Fruit fly (Drosophila melanogaster): ENCODE results near the gene CTCF.
A peak's percentile ranks its signal among the peaks of the same experiment; 100 is the strongest.

Gene CTCF

DNA sequence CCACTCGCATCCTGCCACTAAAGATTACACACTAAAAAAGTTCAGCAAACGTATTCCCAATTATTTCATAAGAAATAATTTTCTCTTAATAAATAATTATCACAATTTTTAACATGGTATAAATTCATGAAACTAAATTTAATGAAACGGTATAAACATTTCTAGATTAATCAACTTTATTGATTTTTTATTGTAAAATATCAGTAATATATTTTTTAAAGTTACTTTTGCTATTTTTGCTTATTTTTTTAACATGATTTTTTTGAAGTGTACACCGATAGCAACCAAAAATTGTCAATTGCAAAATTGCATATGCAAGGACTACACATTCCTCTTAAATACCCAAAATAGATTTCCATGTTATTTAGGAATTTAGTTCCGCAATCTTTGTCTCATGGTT is 42.4 kb downstream of the CTCF start (continued):
- no peak for TF ChIP-seq CG10267 (tag; optimal IDR thresholded peaks at IDR 0.05)
- TF ChIP-seq CG17186 (GFP tag; optimal IDR thresholded peaks at IDR 0.05), result no peak
- TF ChIP-seq CG34224 (GFP tag; IDR thresholded peaks at IDR 0.05; ENCODE audit: partially characterized antibody), result no peak
- no peak for TF ChIP-seq CG33557 (GFP tag; optimal IDR thresholded peaks at IDR 0.05)
- no peak for TF ChIP-seq HLH54F (GFP tag; optimal IDR thresholded peaks at IDR 0.05)
- TF ChIP-seq HHEX (GFP tag; optimal IDR thresholded peaks at IDR 0.05), result no peak
- no peak for TF ChIP-seq Eip74EF (GFP tag; optimal IDR thresholded peaks at IDR 0.05)
- no peak for TF ChIP-seq lbe (GFP tag; optimal IDR thresholded peaks at IDR 0.05)
- TF ChIP-seq bcd (GFP tag; optimal IDR thresholded peaks at IDR 0.05), result no peak
- TF ChIP-seq dm (GFP tag; optimal IDR thresholded peaks at IDR 0.05), result no peak
- no peak for TF ChIP-seq CG6854 (GFP tag; optimal IDR thresholded peaks at IDR 0.05)
- TF ChIP-seq Lpt (GFP tag; optimal IDR thresholded peaks at IDR 0.05), result no peak
- TF ChIP-seq CG17612 (GFP tag; IDR thresholded peaks at IDR 0.05), result no peak
- peak; percentile 49 for TF ChIP-seq CG11504 (tag; optimal IDR thresholded peaks at IDR 0.05)
- TF ChIP-seq tx (GFP tag; optimal IDR thresholded peaks at IDR 0.05), result no peak
- TF ChIP-seq grau (tag; optimal IDR thresholded peaks at IDR 0.05), result peak; percentile 4
- no peak for TF ChIP-seq eyg (GFP tag; optimal IDR thresholded peaks at IDR 0.05)
- TF ChIP-seq CG16779 (GFP tag; IDR thresholded peaks at IDR 0.05), result no peak
- TF ChIP-seq dmrt99B (tag; optimal IDR thresholded peaks at IDR 0.05), result peak; percentile 45
- no peak for TF ChIP-seq ranshi (GFP tag; IDR thresholded peaks at IDR 0.05)
- TF ChIP-seq CG9609 (GFP tag; optimal IDR thresholded peaks at IDR 0.05), result no peak
- TF ChIP-seq CG13424 (tag; optimal IDR thresholded peaks at IDR 0.05), result no peak
- no peak for TF ChIP-seq hbn (GFP tag; IDR thresholded peaks at IDR 0.05; ENCODE audit: partially characterized antibody)
- TF ChIP-seq cwo (GFP tag; optimal IDR thresholded peaks at IDR 0.05), result peak; percentile 5
- no peak for TF ChIP-seq CG1832 (GFP tag; optimal IDR thresholded peaks at IDR 0.05)
- no peak for TF ChIP-seq Spps (tag; optimal IDR thresholded peaks at IDR 0.05)
- TF ChIP-seq Hr51 (GFP tag; optimal IDR thresholded peaks at IDR 0.05), result peak in 1 of 2 experiments; percentile 41
- no peak for TF ChIP-seq rib (GFP tag; IDR thresholded peaks at IDR 0.05)
- TF ChIP-seq CG31441 (GFP tag; IDR thresholded peaks at IDR 0.05), result 0 out of 2 replicates have a peak, but pooled peaks have one; percentile 14
- TF ChIP-seq CG3726 (GFP tag; IDR thresholded peaks at IDR 0.05), result no peak

dm6 chr3L:7313559-7314132 is 42.9 kb downstream of the CTCF start:
- TF ChIP-seq pita (GFP tag; optimal IDR thresholded peaks at IDR 0.05), result no peak
- TF ChIP-seq rib (GFP tag; IDR thresholded peaks at IDR 0.05), result no peak
- TF ChIP-seq CG14667 (GFP tag; IDR thresholded peaks at IDR 0.05), result no peak
- TF ChIP-seq tna (GFP tag; IDR thresholded peaks at IDR 0.05; ENCODE audit: partially characterized antibody), result no peak
- peak; percentile 4 for TF ChIP-seq cg (GFP tag; optimal IDR thresholded peaks at IDR 0.05)
- TF ChIP-seq mirr (GFP tag; optimal IDR thresholded peaks at IDR 0.05), result no peak
- TF ChIP-seq CG17385 (GFP tag; optimal IDR thresholded peaks at IDR 0.05), result no peak
- TF ChIP-seq stc (GFP tag; IDR thresholded peaks at IDR 0.05), result no peak
- no peak for TF ChIP-seq CG18764 (GFP tag; optimal IDR thresholded peaks at IDR 0.05)
- no peak for TF ChIP-seq CG32532 (GFP tag; IDR thresholded peaks at IDR 0.05)
- no peak for TF ChIP-seq CG3407 (GFP tag; optimal IDR thresholded peaks at IDR 0.05)
- TF ChIP-seq MTF-1 (GFP tag; optimal IDR thresholded peaks at IDR 0.05; ENCODE audit: borderline replicate concordance), result no peak
- no peak for TF ChIP-seq YL-1 (GFP tag; optimal IDR thresholded peaks at IDR 0.05)
- no peak for TF ChIP-seq CG8388 (GFP tag; optimal IDR thresholded peaks at IDR 0.05)
- TF ChIP-seq amos (GFP tag; IDR thresholded peaks at IDR 0.05; ENCODE audit: partially characterized antibody), result no peak
- peak; percentile 91 for TF ChIP-seq scrt (GFP tag; optimal IDR thresholded peaks at IDR 0.05)
- no peak for TF ChIP-seq bigmax (GFP tag; optimal IDR thresholded peaks at IDR 0.05)
- TF ChIP-seq Ets65A (GFP tag), result peak; percentile 6
- no peak for TF ChIP-seq ci (GFP tag; IDR thresholded peaks at IDR 0.05)
- no peak for TF ChIP-seq tio (GFP tag; optimal IDR thresholded peaks at IDR 0.05)
- TF ChIP-seq bcd (GFP tag; optimal IDR thresholded peaks at IDR 0.05), result no peak
- TF ChIP-seq en (GFP tag; optimal IDR thresholded peaks at IDR 0.05), result no peak
- no peak for TF ChIP-seq gcm (GFP tag; optimal IDR thresholded peaks at IDR 0.05)
